Fruit fly (Drosophila melanogaster) whole organism: ENCODE data around the gene Vm26Ac.

Experiments used
- CG8478 ChIP-seq: fragments of >200 bp; optimal IDR thresholded peaks from 2 replicates; lab custom pipeline; 2018; ENCODE audit warnings: inconsistent platforms
- Dll ChIP-seq: fragments of >200 bp; optimal IDR thresholded peaks from 2 replicates; lab custom pipeline; 2017
- EcR ChIP-seq, 2 experiments: fragments of >200 bp; optimal IDR thresholded peaks; 2 replicates each; lab custom pipeline; 2017; ENCODE audit warnings: missing biosample characterization in 2 of 2, missing genetic modification characterization in 2 of 2, missing genetic modification reagents in 2 of 2
- pan ChIP-seq: fragments of >200 bp; optimal IDR thresholded peaks from 2 replicates; lab custom pipeline; 2017
- psq ChIP-seq: fragments of >200 bp; optimal IDR thresholded peaks from 2 replicates; lab custom pipeline; 2017
- usp ChIP-seq: fragments of >200 bp; optimal IDR thresholded peaks from 2 replicates; lab custom pipeline; 2017; ENCODE audit warnings: missing biosample characterization, missing genetic modification characterization, mixed read lengths

Gene Vm26Ac

DNA sequence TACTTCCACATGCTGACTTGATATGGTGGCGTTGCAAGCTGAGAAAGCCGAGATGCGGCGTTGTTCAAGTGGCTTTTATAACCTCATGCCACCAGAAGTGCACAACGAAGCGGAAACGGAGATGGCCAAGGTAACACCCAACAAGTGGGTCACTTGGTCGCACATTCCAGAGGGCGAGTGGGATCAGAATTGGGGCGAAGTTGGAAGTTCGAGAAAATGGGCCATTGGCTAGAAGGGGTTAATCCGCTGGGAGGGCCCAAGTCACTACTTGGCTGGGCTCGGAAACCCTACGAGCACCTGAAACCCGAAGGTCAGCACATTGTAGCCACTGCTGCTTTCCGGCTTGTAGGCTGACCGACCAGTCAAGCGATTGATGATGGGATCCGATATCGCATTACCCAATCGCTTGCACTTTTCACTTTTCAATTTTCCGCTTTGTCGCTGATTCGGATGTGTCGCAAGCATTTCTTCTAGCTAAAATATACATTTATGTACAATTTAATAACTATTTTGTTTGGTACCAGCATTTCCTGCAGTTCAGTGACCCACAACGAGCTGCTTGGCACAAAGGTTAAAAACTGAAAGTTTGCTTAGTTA lies at the start of gene Vm26Ac:
Gene Vm26Ac, minus strand, starts transcription at position 51 of the 597 bp plus-strand sequence.
- TF ChIP-seq pan (lab: Kevin White, UChicago) (no peak), psq (lab: Kevin White, UChicago) (no peak), usp (no peak), CG8478 (no peak), Dll (lab: Kevin White, UChicago) (no peak), EcR (GFP tag; optimal IDR thresholded peaks at IDR 0.05; lab: Kevin White, UChicago) (no peak)

DNA sequence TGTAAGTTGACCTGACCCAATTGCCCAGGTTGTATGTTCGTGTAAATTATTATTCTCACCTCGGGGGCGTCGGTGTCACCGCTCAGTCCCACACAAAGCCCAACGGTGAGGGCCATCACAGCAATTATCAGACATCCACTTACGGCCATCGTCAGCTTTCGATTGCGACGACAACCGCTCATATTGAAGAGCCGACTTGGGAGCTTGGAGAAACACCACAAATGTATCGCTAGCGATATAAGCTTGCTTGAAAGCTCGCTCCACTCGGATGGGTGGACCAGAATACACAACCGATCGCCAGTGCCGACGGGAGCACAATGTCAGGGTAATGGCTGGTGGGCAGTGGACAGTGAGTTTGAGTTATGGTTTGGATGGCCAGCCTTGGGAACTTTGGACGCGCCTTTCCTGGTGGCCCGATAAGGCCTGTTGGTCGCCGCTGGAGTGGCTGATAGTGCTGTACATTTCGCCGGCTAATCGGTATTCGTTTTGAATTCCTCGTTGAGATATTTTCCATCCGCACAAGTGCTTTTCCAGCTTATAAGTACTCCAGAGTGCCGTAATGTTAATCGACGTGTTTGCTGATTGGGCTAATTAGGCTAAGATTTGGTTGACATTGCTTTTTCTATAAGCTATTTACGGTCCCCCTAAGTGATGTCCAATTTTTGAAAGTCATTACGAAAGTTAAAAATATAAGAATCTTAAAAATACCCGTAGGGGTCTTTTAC lies 48.2 kb upstream of the Vm26Ac start, which contains the start of gene Gal:
Gene Gal, minus strand, starts transcription at position 320 of the 725 bp plus-strand sequence.
- TF ChIP-seq Dll (lab: Kevin White, UChicago), result no peak
- no peak for TF ChIP-seq psq (lab: Kevin White, UChicago)
- no peak for TF ChIP-seq CG8478
- no peak for TF ChIP-seq pan (lab: Kevin White, UChicago)
- TF ChIP-seq usp, result no peak
- TF ChIP-seq EcR (GFP tag; optimal IDR thresholded peaks at IDR 0.05; lab: Kevin White, UChicago), result no peak

DNA sequence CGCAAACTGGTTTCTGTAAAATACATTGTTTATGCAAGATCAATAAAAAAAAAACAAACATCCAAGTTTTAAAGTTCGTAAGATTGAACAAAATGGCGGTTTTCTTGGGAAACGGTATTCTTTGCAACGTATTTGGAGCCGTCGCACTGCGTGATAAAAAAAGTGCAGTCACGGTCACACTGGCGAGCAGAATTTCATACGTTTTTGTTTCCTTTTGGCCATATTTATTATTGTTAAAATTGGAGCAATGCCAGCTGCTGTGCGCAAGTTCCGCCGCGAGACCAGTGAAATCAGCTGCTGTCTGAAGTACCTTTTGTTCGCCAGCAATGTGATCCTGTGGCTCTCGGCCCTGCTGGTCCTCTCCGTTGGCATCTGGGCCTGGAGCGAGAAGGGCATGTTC lies 41.6 kb upstream of the Vm26Ac start, which contains the start of gene Tsp26A:
Gene Tsp26A, plus strand, starts transcription at position 164 of the 400 bp plus-strand sequence.
- TF ChIP-seq Dll (lab: Kevin White, UChicago) (no peak), pan (lab: Kevin White, UChicago) (no peak), EcR (GFP tag; optimal IDR thresholded peaks at IDR 0.05; lab: Kevin White, UChicago) (no peak), CG8478 (no peak), usp (no peak), psq (lab: Kevin White, UChicago) (no peak)

DNA sequence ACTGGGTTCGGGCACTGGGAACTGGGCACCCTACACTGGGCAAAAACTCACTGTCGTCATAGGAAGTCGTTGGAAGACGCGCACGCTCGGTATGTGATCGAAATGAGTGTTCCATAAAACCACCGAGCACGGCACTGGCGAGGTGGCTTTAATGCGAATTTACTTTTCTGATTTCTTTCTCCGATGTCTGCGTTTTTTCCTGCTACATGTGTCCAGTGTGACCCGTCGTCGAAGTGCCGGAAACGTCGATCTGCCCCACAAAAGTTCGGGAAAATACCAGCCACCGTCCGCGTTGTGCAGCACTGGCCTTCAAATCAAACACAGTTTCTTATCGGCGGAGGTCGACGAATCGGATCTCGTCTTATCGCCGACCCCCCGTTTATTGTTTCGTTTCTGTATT lies 40.8 kb upstream of the Vm26Ac start, which contains the start of gene Kdm5:
Gene Kdm5, minus strand, starts transcription at position 255 of the 400 bp plus-strand sequence.
- TF ChIP-seq EcR (GFP tag; optimal IDR thresholded peaks at IDR 0.05; lab: Kevin White, UChicago), result no peak

DNA sequence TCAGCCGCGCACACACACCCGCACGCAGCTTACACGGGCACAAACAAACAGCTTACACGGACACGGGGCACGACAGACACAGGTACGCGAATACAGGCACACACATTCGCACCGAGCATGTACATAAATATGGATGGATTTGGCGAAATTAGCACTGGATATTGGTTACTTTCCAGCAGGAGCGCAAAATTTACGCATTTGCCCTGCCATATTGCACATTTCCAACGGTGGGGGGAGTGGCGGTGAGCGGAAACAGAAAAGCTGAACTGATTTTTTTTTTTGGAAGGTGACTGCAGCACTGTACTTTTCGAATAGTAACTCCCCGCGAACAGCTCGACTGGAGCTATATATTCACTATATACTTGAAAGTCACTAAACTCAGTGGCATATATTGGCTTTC lies 40.0 kb upstream of the Vm26Ac start:
- no peak for TF ChIP-seq pan (lab: Kevin White, UChicago)
- TF ChIP-seq usp, result no peak
- no peak for TF ChIP-seq EcR (GFP tag; optimal IDR thresholded peaks at IDR 0.05; lab: Kevin White, UChicago)
- no peak for TF ChIP-seq CG8478
- TF ChIP-seq psq (lab: Kevin White, UChicago), result no peak
- TF ChIP-seq Dll (lab: Kevin White, UChicago), result no peak

DNA sequence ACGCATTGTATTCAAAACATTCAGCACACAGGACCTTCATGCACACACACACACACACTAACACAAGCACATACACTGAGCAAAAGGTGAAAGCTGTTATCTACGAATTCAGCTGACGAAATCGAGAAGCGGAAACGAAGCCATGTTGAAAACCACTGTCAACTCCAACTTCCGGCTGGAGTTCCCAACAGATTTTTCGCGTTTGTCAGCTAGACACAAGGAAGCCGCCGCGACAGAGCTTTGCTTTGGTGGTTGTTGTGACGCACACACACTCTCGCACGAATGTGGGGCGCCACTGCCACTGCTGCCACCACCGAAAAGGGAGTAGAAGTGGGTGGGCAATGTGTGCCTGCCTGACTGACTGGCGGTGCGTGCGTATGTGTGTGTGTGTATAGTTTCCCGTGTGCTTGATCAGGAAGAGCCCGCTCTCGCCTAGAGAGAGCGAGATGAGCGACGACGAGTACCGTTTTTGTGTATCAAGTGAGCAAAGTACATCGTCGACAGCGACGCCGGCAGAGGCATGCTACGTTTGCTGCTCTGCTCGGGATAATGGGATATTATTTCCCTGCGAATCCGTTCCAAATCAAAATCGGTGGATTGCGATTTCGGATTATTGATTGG lies 39.3 kb upstream of the Vm26Ac start:
- TF ChIP-seq usp (no peak), Dll (lab: Kevin White, UChicago) (peak; percentile 62)

DNA sequence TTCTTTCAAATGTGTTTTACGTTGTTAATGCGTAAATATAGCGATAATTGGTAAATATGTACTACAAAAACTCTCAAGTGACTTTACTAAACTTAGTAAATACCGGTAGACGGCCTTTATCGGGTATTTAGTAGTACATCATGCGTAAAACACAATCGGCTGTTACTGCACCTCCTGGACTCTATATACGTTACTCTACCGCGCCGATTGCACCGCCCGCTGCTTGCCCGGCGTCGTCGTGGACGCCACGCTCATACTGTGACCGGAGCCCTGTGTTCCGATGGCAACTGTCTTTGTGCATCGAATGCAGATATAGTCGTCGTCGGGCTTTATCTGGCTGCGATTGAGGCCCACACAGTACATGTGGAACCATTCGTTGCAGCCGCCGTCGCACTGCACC lies 32.0 kb upstream of the Vm26Ac start:
- no peak for TF ChIP-seq pan (lab: Kevin White, UChicago)
- no peak for TF ChIP-seq EcR (GFP tag; optimal IDR thresholded peaks at IDR 0.05; lab: Kevin White, UChicago)
- no peak for TF ChIP-seq psq (lab: Kevin White, UChicago)
- no peak for TF ChIP-seq usp
- TF ChIP-seq CG8478, result no peak
- no peak for TF ChIP-seq Dll (lab: Kevin White, UChicago)

DNA sequence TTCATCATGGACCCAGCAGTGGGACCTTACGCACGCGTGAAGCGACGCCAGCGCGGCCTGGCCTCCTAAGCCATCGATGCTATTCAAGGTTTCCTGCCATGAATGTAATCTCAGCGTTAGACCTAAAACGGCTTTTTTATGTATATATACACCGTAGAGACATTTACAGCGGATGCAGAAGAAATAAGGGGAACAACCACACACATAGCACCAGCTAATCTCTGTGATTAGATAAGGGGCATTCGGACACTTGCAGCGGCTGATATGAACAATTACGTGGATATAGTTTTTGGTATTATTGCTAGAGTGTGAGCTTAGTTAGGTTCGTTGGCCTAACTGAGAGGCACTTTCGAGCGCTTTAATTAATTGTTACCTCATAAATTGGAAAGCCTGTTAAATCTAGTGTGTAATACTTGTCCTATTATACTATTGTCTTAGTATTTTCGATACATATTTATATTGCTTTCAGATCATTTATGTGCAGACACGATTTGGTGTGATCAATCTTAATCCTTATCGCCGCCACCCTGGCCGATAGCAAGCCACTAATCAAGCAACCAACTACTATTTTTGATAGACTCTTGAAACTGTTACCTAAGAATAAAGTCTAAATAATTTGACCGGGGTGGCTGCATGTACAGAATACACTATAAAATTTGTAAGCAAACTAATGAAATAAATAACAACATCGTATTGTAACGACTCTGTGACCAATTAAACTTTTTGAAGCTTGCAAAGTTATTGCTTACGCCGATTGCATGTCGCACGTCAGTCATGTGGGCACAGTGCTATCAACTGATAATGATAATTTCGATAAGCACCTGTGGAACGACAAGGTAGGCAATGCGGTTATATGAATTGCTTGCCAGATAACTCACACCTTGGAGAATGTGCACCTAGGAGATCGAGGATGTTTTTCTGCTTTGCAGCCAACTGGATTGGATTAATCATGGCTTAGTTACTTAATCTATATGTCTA lies 30.0 kb upstream of the Vm26Ac start:
- TF ChIP-seq CG8478 (no peak), EcR (GFP tag; optimal IDR thresholded peaks at IDR 0.05; lab: Kevin White, UChicago) (no peak), pan (lab: Kevin White, UChicago) (no peak), psq (lab: Kevin White, UChicago) (no peak), usp (no peak), Dll (lab: Kevin White, UChicago) (no peak)

DNA sequence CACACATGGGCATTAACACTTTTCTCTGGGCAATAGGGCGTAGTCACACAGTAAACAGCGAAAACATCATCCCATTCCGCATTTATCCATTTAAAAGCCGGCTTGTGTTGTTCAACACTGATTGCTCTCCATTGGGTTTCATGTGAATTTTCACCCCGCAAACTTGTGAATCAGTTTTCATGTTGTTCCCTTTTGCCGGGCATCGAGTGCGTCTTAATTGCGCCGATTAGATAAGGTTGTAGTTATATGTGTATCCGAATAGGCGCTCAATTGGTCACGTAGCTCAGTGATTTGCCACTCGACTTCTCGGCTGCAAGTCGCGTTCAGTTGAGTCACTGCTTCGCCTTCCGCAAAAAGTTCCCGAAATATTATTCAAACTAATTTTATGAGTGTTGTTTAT lies 28.5 kb upstream of the Vm26Ac start:
- no peak for TF ChIP-seq usp
- TF ChIP-seq EcR (GFP tag; optimal IDR thresholded peaks at IDR 0.05; lab: Kevin White, UChicago), result no peak

DNA sequence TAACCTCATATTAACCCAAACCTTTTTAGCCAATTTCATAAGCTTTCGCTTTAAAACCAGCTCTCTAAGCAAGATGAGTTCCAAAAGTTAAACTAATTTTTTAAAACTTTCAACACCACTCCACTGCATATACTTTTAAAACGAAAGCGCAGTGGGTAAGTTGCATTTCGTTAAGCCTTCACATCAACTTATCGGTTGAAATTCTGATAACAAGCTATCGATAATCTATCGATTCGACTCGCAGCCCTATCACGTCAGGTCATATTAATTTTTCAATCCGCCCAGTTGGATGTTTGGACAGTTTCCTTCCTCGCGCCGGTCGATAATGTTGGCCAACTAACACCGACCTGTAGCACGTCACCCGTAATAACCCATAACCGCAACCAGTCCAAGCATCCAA lies 27.7 kb upstream of the Vm26Ac start, which contains the start of gene ifc:
Gene ifc, plus strand, starts transcription at position 255 of the 400 bp plus-strand sequence.
- TF ChIP-seq Dll (lab: Kevin White, UChicago) (no peak), EcR (GFP tag; optimal IDR thresholded peaks at IDR 0.05; lab: Kevin White, UChicago) (no peak), pan (lab: Kevin White, UChicago) (no peak)

DNA sequence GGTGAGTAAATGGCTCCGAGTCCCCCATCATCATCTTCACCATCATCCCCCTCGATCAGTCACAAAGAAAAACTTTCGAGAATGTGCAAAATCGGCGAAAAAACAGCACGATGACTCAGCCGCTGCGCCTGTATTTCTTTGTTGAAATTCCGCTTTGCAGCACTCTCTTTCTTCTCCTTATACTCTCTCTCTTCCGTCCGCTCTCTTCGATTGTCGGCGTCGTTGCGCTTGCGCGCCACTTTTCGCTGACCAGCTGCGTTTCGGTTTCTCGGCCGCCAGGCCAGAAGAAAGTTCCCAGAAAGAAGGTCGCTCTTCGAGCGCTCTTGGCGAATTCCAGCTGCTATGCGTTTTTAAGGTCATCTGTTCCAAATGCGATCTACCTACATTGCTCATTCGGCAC lies 24.8 kb upstream of the Vm26Ac start:
- no peak for TF ChIP-seq usp
- TF ChIP-seq psq (lab: Kevin White, UChicago), result no peak
- TF ChIP-seq CG8478, result no peak
- TF ChIP-seq EcR (GFP tag; optimal IDR thresholded peaks at IDR 0.05; lab: Kevin White, UChicago), result no peak
- no peak for TF ChIP-seq Dll (lab: Kevin White, UChicago)
- no peak for TF ChIP-seq pan (lab: Kevin White, UChicago)
